Worm (Caenorhabditis elegans) whole organism, L1 larva: ENCODE data around the gene rbd-1.
"Not testable (repeated sequence)": the region's sequence is repeated elsewhere in the genome, so short reads cannot be mapped to it uniquely, and the experiment has no call there.

ENCODE experiments used
- C04F5.9 ChIP-seq: sonication (generic microtip); optimal IDR thresholded peaks from 2 replicates; lab custom pipeline; 2016; ENCODE audit warnings: missing genetic modification characterization, missing compliant biosample characterization
- C16A3.4 ChIP-seq: fragments of 150-350 bp; optimal IDR thresholded peaks from 2 replicates; lab custom pipeline; 2014; ENCODE audit warnings: missing biosample characterization, missing genetic modification characterization
- F16B12.6 ChIP-seq: fragments of 150-350 bp; optimal IDR thresholded peaks from 2 replicates; lab custom pipeline; 2014; ENCODE audit warnings: missing biosample characterization, missing genetic modification characterization
- Y116A8C.19 ChIP-seq: sonication (generic microtip); optimal IDR thresholded peaks from 2 replicates; lab custom pipeline; 2016; ENCODE audit warnings: missing compliant biosample characterization, missing genetic modification characterization, borderline replicate concordance
- blmp-1 ChIP-seq: fragments of 150-350 bp; optimal IDR thresholded peaks from 2 replicates; lab custom pipeline; 2014; ENCODE audit warnings: missing biosample characterization, missing genetic modification characterization
- ceh-8 ChIP-seq: fragments of 200-800 bp; sonication (Bioruptor generic); optimal IDR thresholded peaks from 2 replicates; lab custom pipeline; 2018; ENCODE audit warnings: mild to moderate bottlenecking, missing genetic modification characterization, moderate library complexity, missing compliant biosample characterization
- ceh-82 ChIP-seq, 3 experiments: fragments of 150-350 bp in 1 of 3; sonication (generic microtip) in 2 of 3; optimal IDR thresholded peaks; 2 replicates each; lab custom pipeline; 2014 to 2017; ENCODE audit warnings: missing biosample characterization in 3 of 3, missing genetic modification characterization in 3 of 3
- ceh-90 ChIP-seq: sonication (generic microtip); optimal IDR thresholded peaks from 2 replicates; lab custom pipeline; 2016; ENCODE audit warnings: missing genetic modification characterization, missing compliant biosample characterization
- dpl-1 ChIP-seq, 3 experiments: fragments of 150-350 bp in 2 of 3; sonication (generic microtip) in 1 of 3; optimal IDR thresholded peaks; 2 replicates each; lab custom pipeline; 2014 to 2017; ENCODE audit warnings: missing biosample characterization in 3 of 3, missing genetic modification characterization in 3 of 3, missing genetic modification reagents in 3 of 3
- efl-1 ChIP-seq, 4 experiments: fragments of 150-350 bp; optimal IDR thresholded peaks in 3 of 4; peaks in 1 of 4; 1 replicate in 1 of 4; 2 replicates in 3 of 4; lab custom pipeline; 2014; ENCODE audit warnings: missing biosample characterization in 2 of 4, missing genetic modification characterization in 2 of 4, missing genetic modification reagents in 2 of 4
- efl-3 ChIP-seq: fragments of 200-800 bp; sonication (Bioruptor generic); optimal IDR thresholded peaks from 2 replicates; lab custom pipeline; 2018; ENCODE audit warnings: mild to moderate bottlenecking, missing genetic modification characterization, missing compliant biosample characterization
- egl-13 ChIP-seq: sonication (generic microtip); optimal IDR thresholded peaks from 2 replicates; lab custom pipeline; 2016; ENCODE audit warnings: missing genotype, missing genetic modification reagents, missing genetic modification characterization, missing compliant biosample characterization
- ets-5 ChIP-seq: fragments of 200-800 bp; sonication (Bioruptor generic); IDR thresholded peaks from 2 replicates; pipeline ENCODE4 v1.3.6; 2022; ENCODE audit warnings: missing genetic modification characterization, missing compliant biosample characterization
- fkh-10 ChIP-seq: sonication (generic microtip); optimal IDR thresholded peaks from 2 replicates; lab custom pipeline; 2017; ENCODE audit warnings: missing biosample characterization, missing genetic modification reagents, missing genetic modification characterization
- fkh-4 ChIP-seq: sonication (generic microtip); optimal IDR thresholded peaks from 2 replicates; lab custom pipeline; 2016; ENCODE audit warnings: missing compliant biosample characterization, missing genetic modification characterization, borderline replicate concordance
- fos-1 ChIP-seq: fragments of 150-350 bp; optimal IDR thresholded peaks from 2 replicates; lab custom pipeline; 2014; ENCODE audit warnings: missing biosample characterization, missing genetic modification characterization
- hlh-17 ChIP-seq: fragments of 200-800 bp; sonication (Bioruptor generic); optimal IDR thresholded peaks from 2 replicates; lab custom pipeline; 2018; ENCODE audit warnings: missing genetic modification characterization, mild to moderate bottlenecking, missing compliant biosample characterization, moderate library complexity, borderline replicate concordance
- hlh-4 ChIP-seq: sonication (generic microtip); optimal IDR thresholded peaks from 2 replicates; lab custom pipeline; 2016; ENCODE audit warnings: mild to moderate bottlenecking, missing genetic modification characterization, missing compliant biosample characterization
- hpl-2 ChIP-seq: fragments of 150-350 bp; optimal IDR thresholded peaks from 2 replicates; lab custom pipeline; 2014; ENCODE audit warnings: missing biosample characterization, missing genetic modification reagents, missing genetic modification characterization
- jun-1 ChIP-seq: fragments of 150-350 bp; optimal IDR thresholded peaks from 2 replicates; lab custom pipeline; 2014; ENCODE audit warnings: missing biosample characterization, missing genetic modification reagents, missing genetic modification characterization
- lin-13 ChIP-seq: fragments of 150-350 bp; optimal IDR thresholded peaks from 2 replicates; lab custom pipeline; 2014; ENCODE audit warnings: missing biosample characterization, missing genetic modification reagents, missing genetic modification characterization
- lin-15B ChIP-seq: fragments of 150-350 bp; sonication (generic microtip); optimal IDR thresholded peaks from 3 replicates; lab custom pipeline; 2014; ENCODE audit warnings: missing biosample characterization, missing genetic modification characterization
- lin-35 ChIP-seq, 2 experiments: fragments of 150-350 bp; optimal IDR thresholded peaks; 2 replicates each; lab custom pipeline; 2014; ENCODE audit warnings: missing biosample characterization in 2 of 2, missing genetic modification characterization in 2 of 2, missing genetic modification reagents in 2 of 2
- lin-39 ChIP-seq: fragments of 150-350 bp; optimal IDR thresholded peaks from 2 replicates; lab custom pipeline; 2014; ENCODE audit warnings: missing biosample characterization, missing genetic modification reagents, missing genetic modification characterization
- lir-3 ChIP-seq: sonication (generic microtip); optimal IDR thresholded peaks from 2 replicates; lab custom pipeline; 2016; ENCODE audit warnings: mild to moderate bottlenecking, missing genetic modification characterization, moderate library complexity, missing compliant biosample characterization; ENCODE audit not compliant: poor library complexity
- lsy-2 ChIP-seq, 2 experiments: fragments of 150-350 bp; optimal IDR thresholded peaks; 2 replicates each; lab custom pipeline; 2014; ENCODE audit warnings: missing biosample characterization in 2 of 2, missing genetic modification characterization in 2 of 2
- mef-2 ChIP-seq: fragments of 150-350 bp; optimal IDR thresholded peaks from 2 replicates; lab custom pipeline; 2014; ENCODE audit warnings: missing biosample characterization, missing genetic modification characterization
- nhr-11 ChIP-seq: fragments of 150-350 bp; optimal IDR thresholded peaks from 2 replicates; lab custom pipeline; 2014; ENCODE audit warnings: missing biosample characterization, missing genetic modification characterization
- nhr-19 ChIP-seq: fragments of 200-800 bp; sonication (Bioruptor generic); conservative IDR thresholded peaks from 2 replicates; pipeline ENCODE4 v1.3.6; 2022; ENCODE audit warnings: missing genetic modification characterization, missing compliant biosample characterization
- nhr-237 ChIP-seq: fragments of 150-350 bp; optimal IDR thresholded peaks from 2 replicates; lab custom pipeline; 2014; ENCODE audit warnings: missing biosample characterization, missing genetic modification characterization
- nhr-71 ChIP-seq: sonication (generic microtip); optimal IDR thresholded peaks from 2 replicates; lab custom pipeline; 2016; ENCODE audit warnings: mild to moderate bottlenecking, missing genetic modification characterization, moderate library complexity, missing compliant biosample characterization
- nhr-76 ChIP-seq: sonication (generic microtip); optimal IDR thresholded peaks from 2 replicates; lab custom pipeline; 2017; ENCODE audit warnings: missing biosample characterization, missing genetic modification characterization
- snpc-4 ChIP-seq: fragments of 150-350 bp; optimal IDR thresholded peaks from 2 replicates; lab custom pipeline; 2014; ENCODE audit warnings: missing biosample characterization, missing genetic modification characterization
- snu-23 ChIP-seq: sonication (generic microtip); optimal IDR thresholded peaks from 2 replicates; lab custom pipeline; 2016; ENCODE audit warnings: missing genetic modification characterization, missing compliant biosample characterization
- sptf-1 ChIP-seq: fragments of 150-350 bp; optimal IDR thresholded peaks from 2 replicates; lab custom pipeline; 2014; ENCODE audit warnings: missing biosample characterization, missing genetic modification characterization
- unc-130 ChIP-seq: fragments of 150-350 bp; optimal IDR thresholded peaks from 2 replicates; lab custom pipeline; 2017; ENCODE audit warnings: missing biosample characterization, missing genetic modification characterization, inconsistent platforms
- unc-98 ChIP-seq: fragments of 200-800 bp; sonication (Bioruptor generic); IDR thresholded peaks from 2 replicates; pipeline ENCODE4 v1.3.6; 2022; ENCODE audit warnings: missing genetic modification characterization, missing compliant biosample characterization

rbd-1 gene

ce11 chrIV:12724641-12725040, at the start of gene rbd-1, which contains the start of gene T23F6.3 (continued):
- peak; percentile 68 for TF ChIP-seq snpc-4 (tag; lab: Kevin White, UChicago)
- peak; percentile 84 for TF ChIP-seq hpl-2 (GFP tag; lab: Kevin White, UChicago)
- peak; percentile 84 for TF ChIP-seq egl-13 (tag; lab: Kevin White, UChicago)
- peak; percentile 43; the same call in 1 of the 2 replicates for TF ChIP-seq unc-98 (GFP tag; lab: Robert Waterston, UW)
- TF ChIP-seq fkh-4 (tag; lab: Kevin White, UChicago), result peak; percentile 81
- peak; percentile 83 for TF ChIP-seq fos-1 (tag; lab: Kevin White, UChicago)
- TF ChIP-seq lin-35 (GFP tag; optimal IDR thresholded peaks at IDR 0.05; lab: Kevin White, UChicago), result peak; percentile 99 to 100
- TF ChIP-seq jun-1 (tag; lab: Kevin White, UChicago), result peak; percentile 76
- peak; percentile 96 for TF ChIP-seq snu-23
- no peak for TF ChIP-seq Y116A8C.19 (tag; lab: Kevin White, UChicago)
- TF ChIP-seq ceh-8 (GFP tag; lab: Kevin White, UChicago), result peak; percentile 90
- peak; percentile 82 for TF ChIP-seq lin-13
- TF ChIP-seq efl-3 (GFP tag; lab: Kevin White, UChicago), result no peak
- TF ChIP-seq unc-130 (tag; lab: Kevin White, UChicago), result peak; percentile 95
- peak; percentile 93 to 96 (median 94) for TF ChIP-seq ceh-82 (tag; optimal IDR thresholded peaks at IDR 0.05; lab: Kevin White, UChicago)
- TF ChIP-seq hlh-17 (GFP tag; lab: Kevin White, UChicago), result no peak
- peak; percentile 65 for TF ChIP-seq ceh-90
- TF ChIP-seq lir-3 (tag; lab: Kevin White, UChicago), result peak; percentile 88
- no peak for TF ChIP-seq ets-5 (GFP tag; lab: Robert Waterston, UW)
- peak; percentile 87 for TF ChIP-seq nhr-237 (tag; lab: Kevin White, UChicago)
- TF ChIP-seq nhr-76 (tag; lab: Kevin White, UChicago), result no peak
- peak; percentile 93 for TF ChIP-seq nhr-19 (GFP tag; lab: Robert Waterston, UW)
- peak; percentile 82 for TF ChIP-seq C04F5.9 (tag; lab: Kevin White, UChicago)
- TF ChIP-seq dpl-1 (GFP tag; optimal IDR thresholded peaks at IDR 0.05; lab: Kevin White, UChicago), result peak; percentile 100
- no peak for TF ChIP-seq sptf-1
- peak; percentile 79 for TF ChIP-seq lin-39 (tag; lab: Kevin White, UChicago)
- TF ChIP-seq blmp-1 (tag; lab: Kevin White, UChicago), result peak; percentile 86
- peak; percentile 52 for TF ChIP-seq fkh-10 (GFP tag; lab: Kevin White, UChicago)
- peak; percentile 96 for TF ChIP-seq nhr-71 (tag; lab: Kevin White, UChicago)
- TF ChIP-seq mef-2 (tag; lab: Kevin White, UChicago), result peak; percentile 44
- no peak for TF ChIP-seq hlh-4 (tag; lab: Kevin White, UChicago)
- TF ChIP-seq, all 84 proteins: peak for 65

ce11 chrIV:12677137-12677536, 47.6 kb upstream of the rbd-1 start, which contains the start of gene T23B5.6:
T23B5.6 (minus strand) TSS chrIV:12677237.
- not testable (repeated sequence) for TF ChIP-seq nhr-11, hlh-4, lin-39 (tag; lab: Kevin White, UChicago)
- TF ChIP-seq, all 84 proteins: peak for 0; not testable (repeated sequence) for 84

ce11 chrIV:12684341-12684740, 40.4 kb upstream of the rbd-1 start, which contains the start of gene prmt-9:
prmt-9 (minus strand) TSS chrIV:12684378.
- TF ChIP-seq lsy-2 (tag; optimal IDR thresholded peaks at IDR 0.05; lab: Kevin White, UChicago) (peak in 1 of 2 experiments; percentile 38), lin-35 (GFP tag; optimal IDR thresholded peaks at IDR 0.05; lab: Kevin White, UChicago) (peak; percentile 66 to 76), F16B12.6 (tag; lab: Kevin White, UChicago) (no peak), ets-5 (GFP tag; lab: Robert Waterston, UW) (no peak), C16A3.4 (tag; lab: Kevin White, UChicago) (no peak), lin-13 (no peak), efl-1 (optimal IDR thresholded peaks at IDR 0.05; lab: Kevin White, UChicago) (peak in 1 of 2 experiments; percentile 61), efl-1 (GFP tag; optimal IDR thresholded peaks at IDR 0.05 in 1 of 2; lab: Kevin White, UChicago) (peak; percentile 75 to 94), lin-15B (tag; lab: Kevin White, UChicago) (peak; percentile 6), dpl-1 (GFP tag; optimal IDR thresholded peaks at IDR 0.05; lab: Kevin White, UChicago) (peak; percentile 20 to 77 (median 66))
